Worm (Caenorhabditis elegans): Measurements from ENCODE around the gene rpl-6.

- TF ChIP-seq nhr-237 (tag; optimal IDR thresholded peaks at IDR 0.05) (no peak), lir-3 (tag; optimal IDR thresholded peaks at IDR 0.05) (no peak), aly-2 (tag; optimal IDR thresholded peaks at IDR 0.05) (no peak), dmd-8 (GFP tag; IDR thresholded peaks at IDR 0.05) (no peak), nhr-77 (tag; optimal IDR thresholded peaks at IDR 0.05) (no peak), egl-27 (tag; optimal IDR thresholded peaks at IDR 0.05) (no peak), nhr-76 (tag; optimal IDR thresholded peaks at IDR 0.05) (no peak), lim-7 (GFP tag; IDR thresholded peaks at IDR 0.05) (no peak), ceh-82 (tag; optimal IDR thresholded peaks at IDR 0.05) (no peak)
Measured at ce11 chrIII:7166664-7167567, 41.3 kb upstream of the rpl-6 start.
